Worm (Caenorhabditis elegans): Measurements from ENCODE around the gene Y17D7C.1.
A peak's percentile ranks its signal among the peaks of the same experiment; 100 is the strongest.

Gene Y17D7C.1

DNA sequence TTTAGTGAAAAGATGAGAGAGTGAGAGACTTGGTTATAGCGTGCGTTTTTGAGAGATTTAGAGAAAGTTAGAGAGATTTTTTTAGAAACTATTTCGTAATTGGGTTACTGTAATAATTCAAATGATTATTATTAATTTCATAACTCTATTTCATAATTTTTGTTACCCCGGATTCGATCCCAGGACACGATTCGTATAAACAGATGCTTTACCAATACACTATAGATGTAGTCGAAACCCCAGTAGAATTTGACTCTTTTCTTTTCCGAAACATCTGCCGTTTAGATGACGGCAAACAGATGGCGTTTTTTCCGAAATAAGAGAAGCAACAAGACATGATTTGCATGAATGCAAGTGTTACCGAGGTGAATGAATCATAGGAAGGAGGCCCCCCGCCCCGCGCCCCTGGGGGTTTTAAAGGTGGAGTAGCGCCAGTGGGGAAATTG, 3.7 kb downstream of the Y17D7C.1 start:
- TF ChIP-seq ref-1 (GFP tag; conservative IDR thresholded peaks at IDR 0.05): no peak
- TF ChIP-seq cog-1 (tag; optimal IDR thresholded peaks at IDR 0.05): peak; percentile 84
- peak; percentile 71; the same call in 1 of the 2 replicates for TF ChIP-seq tab-1 (GFP tag; IDR thresholded peaks at IDR 0.05)

DNA sequence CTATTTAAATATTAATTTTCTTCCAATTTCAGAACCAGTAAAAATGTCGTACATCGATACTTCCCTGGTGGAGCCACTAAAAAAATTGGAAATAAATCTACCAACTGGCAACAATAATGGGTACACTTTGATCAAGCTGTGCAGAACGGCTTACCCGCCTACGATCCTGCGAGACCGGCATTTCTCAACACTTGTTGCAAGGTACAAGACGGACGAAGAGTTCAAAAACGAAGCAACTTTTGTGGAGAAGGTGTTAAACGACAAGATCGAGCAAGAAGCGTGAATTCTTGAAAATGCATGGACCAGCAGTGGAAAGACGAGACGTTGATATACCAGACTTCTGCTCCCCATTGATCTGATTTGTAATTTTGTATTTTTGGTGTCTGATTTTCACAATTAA, 5.0 kb downstream of the Y17D7C.1 start:
- no peak for TF ChIP-seq klf-2 (GFP tag; conservative IDR thresholded peaks at IDR 0.05)
- TF ChIP-seq tab-1 (GFP tag; IDR thresholded peaks at IDR 0.05): no peak
- TF ChIP-seq med-1 (GFP tag; optimal IDR thresholded peaks at IDR 0.05; ENCODE audit: insufficient read depth): no peak
- TF ChIP-seq T22C8.4 (GFP tag; IDR thresholded peaks at IDR 0.05): no peak
- TF ChIP-seq ztf-29 (GFP tag; IDR thresholded peaks at IDR 0.05): no peak
- TF ChIP-seq ztf-23 (GFP tag; IDR thresholded peaks at IDR 0.05): no peak
- no peak for TF ChIP-seq cog-1 (tag; optimal IDR thresholded peaks at IDR 0.05)
- no peak for TF ChIP-seq ref-1 (GFP tag; conservative IDR thresholded peaks at IDR 0.05)
- no peak for TF ChIP-seq flt-1 (GFP tag; IDR thresholded peaks at IDR 0.05)

DNA sequence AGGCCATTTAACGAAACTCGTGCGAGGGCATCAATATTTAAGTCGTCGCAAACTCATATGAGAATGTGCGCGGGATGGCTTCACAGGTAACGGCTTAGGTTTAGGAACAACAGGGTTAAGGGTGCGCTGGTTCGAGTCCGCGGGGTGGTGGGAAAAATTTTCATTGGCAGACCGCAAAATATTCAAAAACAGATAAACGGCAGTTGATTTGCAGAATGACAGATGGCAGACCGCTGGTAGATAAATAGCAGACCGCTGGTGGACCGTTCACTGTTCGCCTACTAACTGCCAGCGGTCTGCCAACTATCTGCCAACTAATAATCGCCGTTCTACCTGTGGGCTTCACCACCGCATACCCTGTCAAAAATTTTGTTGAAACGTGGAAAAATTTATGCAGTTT, 5.7 kb downstream of the Y17D7C.1 start:
- TF ChIP-seq flt-1 (GFP tag; IDR thresholded peaks at IDR 0.05): no peak
- TF ChIP-seq cog-1 (tag; optimal IDR thresholded peaks at IDR 0.05): no peak
- no peak for TF ChIP-seq ztf-29 (GFP tag; IDR thresholded peaks at IDR 0.05)
- TF ChIP-seq ref-1 (GFP tag; conservative IDR thresholded peaks at IDR 0.05): peak; percentile 43
- no peak for TF ChIP-seq med-1 (GFP tag; optimal IDR thresholded peaks at IDR 0.05; ENCODE audit: insufficient read depth)
- TF ChIP-seq tab-1 (GFP tag; IDR thresholded peaks at IDR 0.05): peak; percentile 75
- no peak for TF ChIP-seq ztf-23 (GFP tag; IDR thresholded peaks at IDR 0.05)
- no peak for TF ChIP-seq klf-2 (GFP tag; conservative IDR thresholded peaks at IDR 0.05)
- TF ChIP-seq T22C8.4 (GFP tag; IDR thresholded peaks at IDR 0.05): peak; percentile 54

DNA sequence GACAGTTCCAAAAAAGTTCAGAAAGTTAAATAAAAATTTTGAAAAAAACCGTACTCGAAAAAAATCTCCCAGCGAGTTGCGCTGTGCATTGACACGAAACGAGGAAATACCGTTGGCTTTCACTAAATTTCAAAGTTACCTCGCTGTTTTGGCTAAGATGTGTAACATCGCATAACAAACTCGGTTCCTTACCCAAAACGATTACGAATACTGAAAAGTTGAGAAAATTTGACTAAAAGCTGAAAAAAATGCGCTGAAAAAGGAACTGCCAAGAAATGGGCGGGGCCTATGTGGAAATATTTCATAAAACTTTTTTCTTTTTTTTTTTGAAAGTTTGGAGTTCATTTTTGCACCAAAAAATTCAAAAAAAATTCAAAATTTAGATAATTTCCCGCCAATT, 13.0 kb downstream of the Y17D7C.1 start:
- TF ChIP-seq flt-1 (GFP tag; IDR thresholded peaks at IDR 0.05) (no peak), ztf-29 (GFP tag; IDR thresholded peaks at IDR 0.05) (no peak), T22C8.4 (GFP tag; IDR thresholded peaks at IDR 0.05) (no peak), ztf-23 (GFP tag; IDR thresholded peaks at IDR 0.05) (no peak), ref-1 (GFP tag; conservative IDR thresholded peaks at IDR 0.05) (peak; percentile 50; the same call in 1 of the 2 replicates), tab-1 (GFP tag; IDR thresholded peaks at IDR 0.05) (peak; percentile 46; the same call in 1 of the 2 replicates)

DNA sequence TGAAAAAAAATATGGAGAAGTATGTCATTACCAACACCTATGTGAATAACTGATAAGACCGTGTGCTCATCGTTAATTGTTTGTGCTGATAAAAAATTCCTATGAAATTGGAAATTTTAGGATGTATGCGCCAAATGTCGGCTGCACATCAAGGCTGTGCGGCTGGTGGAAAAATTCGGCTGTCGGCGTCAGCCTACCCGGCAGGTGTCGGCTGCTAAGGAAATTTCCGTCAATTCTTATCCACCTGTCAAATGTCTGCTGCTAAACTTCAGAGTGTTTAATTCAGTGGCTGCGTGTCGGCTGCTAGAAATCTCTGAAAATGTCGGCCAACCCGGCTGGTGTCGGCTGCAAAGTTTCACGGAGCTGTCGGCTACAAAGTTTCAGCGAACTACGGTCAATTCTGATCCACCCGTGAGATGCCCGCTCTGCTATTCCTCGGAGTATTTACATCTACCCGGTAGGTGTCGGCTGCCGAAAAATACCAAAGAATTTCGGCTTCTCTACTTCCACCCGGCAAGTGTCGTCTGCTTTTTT, 13.7 kb downstream of the Y17D7C.1 start, which contains the start of gene Y17D7C.2:
Gene Y17D7C.2 (minus strand): TSS at position 32 of the 534 bp plus-strand sequence.
- TF ChIP-seq ztf-23 (GFP tag; IDR thresholded peaks at IDR 0.05) (no peak), klf-2 (GFP tag; conservative IDR thresholded peaks at IDR 0.05) (no peak), cog-1 (tag; optimal IDR thresholded peaks at IDR 0.05) (no peak), flt-1 (GFP tag; IDR thresholded peaks at IDR 0.05) (no peak), ref-1 (GFP tag; conservative IDR thresholded peaks at IDR 0.05) (no peak), T22C8.4 (GFP tag; IDR thresholded peaks at IDR 0.05) (0 out of 2 replicates have a peak, but pooled peaks have one; percentile 30), tab-1 (GFP tag; IDR thresholded peaks at IDR 0.05) (0 out of 2 replicates have a peak, but pooled peaks have one; percentile 60), med-1 (GFP tag; optimal IDR thresholded peaks at IDR 0.05; ENCODE audit: insufficient read depth) (peak; percentile 44), ztf-29 (GFP tag; IDR thresholded peaks at IDR 0.05) (no peak)

DNA sequence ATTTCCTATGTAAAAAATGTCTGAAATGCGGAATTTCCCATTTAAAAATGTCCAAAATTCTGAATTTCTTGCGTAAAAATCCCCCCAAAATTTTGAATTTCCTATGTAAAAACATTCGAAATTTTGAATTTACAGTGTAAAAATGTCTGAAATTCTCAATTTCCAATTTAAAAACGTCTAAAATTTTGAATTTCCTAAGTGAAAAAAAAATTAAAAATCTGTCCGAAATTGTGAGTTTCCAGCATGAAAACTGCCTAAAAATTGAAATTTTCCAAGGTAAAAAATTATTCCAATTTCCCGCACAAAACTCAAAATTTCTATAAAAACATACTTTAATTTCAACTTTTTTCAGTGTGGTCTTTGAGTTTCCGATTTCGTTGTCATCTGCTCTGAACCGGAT, 15.5 kb downstream of the Y17D7C.1 start:
- TF ChIP-seq tab-1 (GFP tag; IDR thresholded peaks at IDR 0.05): no peak
- TF ChIP-seq ztf-23 (GFP tag; IDR thresholded peaks at IDR 0.05): no peak
- no peak for TF ChIP-seq T22C8.4 (GFP tag; IDR thresholded peaks at IDR 0.05)
- TF ChIP-seq med-1 (GFP tag; optimal IDR thresholded peaks at IDR 0.05; ENCODE audit: insufficient read depth): no peak
- TF ChIP-seq klf-2 (GFP tag; conservative IDR thresholded peaks at IDR 0.05): no peak

DNA sequence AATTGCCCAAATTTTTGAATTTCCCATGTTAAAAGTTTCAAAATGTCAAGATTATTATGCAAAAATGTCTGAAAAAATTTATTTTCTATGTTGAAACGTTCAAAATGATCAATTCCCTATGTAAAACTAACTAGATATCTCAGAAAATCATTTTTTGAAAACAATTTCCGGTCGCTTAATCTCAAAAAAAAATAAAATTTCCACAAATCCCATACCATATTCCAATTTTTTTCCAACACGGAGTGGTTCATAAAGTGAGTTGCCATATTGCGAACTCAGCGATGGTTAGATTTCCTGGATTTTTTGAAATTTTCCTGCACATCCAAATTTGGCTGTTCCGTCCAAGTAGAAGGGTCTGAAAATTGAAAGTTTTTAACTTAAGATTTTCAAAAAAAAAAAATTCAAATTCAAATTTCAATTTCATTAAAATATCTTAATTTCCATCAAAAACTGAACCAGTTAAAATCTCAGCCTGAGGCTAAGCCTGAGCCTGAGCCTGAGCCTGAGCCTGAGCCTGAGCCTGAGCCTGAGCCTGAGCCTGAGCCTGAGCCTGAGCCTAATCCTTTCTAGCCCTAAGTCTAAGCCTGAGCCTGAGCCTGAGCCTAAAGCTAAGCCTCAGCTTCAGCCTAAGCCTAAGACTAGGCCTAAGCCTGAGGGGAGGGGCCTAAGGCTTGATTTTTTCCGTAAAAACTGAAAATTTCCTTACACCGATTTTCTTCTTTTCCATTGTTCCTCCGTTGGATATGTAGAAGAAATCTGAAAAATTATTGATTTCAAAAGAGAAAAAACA, 16.3 kb downstream of the Y17D7C.1 start:
- TF ChIP-seq T22C8.4 (GFP tag; IDR thresholded peaks at IDR 0.05) (0 out of 2 replicates have a peak, but pooled peaks have one; percentile 12), klf-2 (GFP tag; conservative IDR thresholded peaks at IDR 0.05) (no peak), flt-1 (GFP tag; IDR thresholded peaks at IDR 0.05) (no peak), ztf-23 (GFP tag; IDR thresholded peaks at IDR 0.05) (no peak), tab-1 (GFP tag; IDR thresholded peaks at IDR 0.05) (0 out of 2 replicates have a peak, but pooled peaks have one; percentile 53), cog-1 (tag; optimal IDR thresholded peaks at IDR 0.05) (no peak), med-1 (GFP tag; optimal IDR thresholded peaks at IDR 0.05; ENCODE audit: insufficient read depth) (no peak), ref-1 (GFP tag; conservative IDR thresholded peaks at IDR 0.05) (no peak), ztf-29 (GFP tag; IDR thresholded peaks at IDR 0.05) (no peak)

DNA sequence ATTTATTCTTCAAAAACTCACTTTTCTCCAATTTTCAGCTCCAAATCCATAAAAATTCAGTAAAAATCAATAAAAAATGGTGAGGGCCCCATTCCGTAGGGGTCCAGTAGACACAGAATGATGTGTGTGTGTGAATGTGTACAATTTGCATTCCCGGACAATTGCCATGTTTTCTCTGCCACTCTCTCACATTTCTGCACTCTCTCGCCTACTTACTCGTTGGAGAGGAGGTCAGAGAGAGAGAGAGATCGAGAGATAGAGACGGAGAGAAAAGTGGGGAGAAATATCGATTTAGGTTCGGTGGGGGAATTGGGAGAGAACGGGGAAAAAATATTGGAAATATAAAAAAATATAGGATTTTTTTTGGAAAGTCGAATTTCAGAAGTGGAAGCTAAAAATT, 17.2 kb downstream of the Y17D7C.1 start:
- no peak; the same call in 1 of the 2 replicates for TF ChIP-seq ref-1 (GFP tag; conservative IDR thresholded peaks at IDR 0.05)
- TF ChIP-seq ztf-29 (GFP tag; IDR thresholded peaks at IDR 0.05): no peak
- peak; percentile 99 for TF ChIP-seq T22C8.4 (GFP tag; IDR thresholded peaks at IDR 0.05)
- TF ChIP-seq cog-1 (tag; optimal IDR thresholded peaks at IDR 0.05): peak; percentile 97

DNA sequence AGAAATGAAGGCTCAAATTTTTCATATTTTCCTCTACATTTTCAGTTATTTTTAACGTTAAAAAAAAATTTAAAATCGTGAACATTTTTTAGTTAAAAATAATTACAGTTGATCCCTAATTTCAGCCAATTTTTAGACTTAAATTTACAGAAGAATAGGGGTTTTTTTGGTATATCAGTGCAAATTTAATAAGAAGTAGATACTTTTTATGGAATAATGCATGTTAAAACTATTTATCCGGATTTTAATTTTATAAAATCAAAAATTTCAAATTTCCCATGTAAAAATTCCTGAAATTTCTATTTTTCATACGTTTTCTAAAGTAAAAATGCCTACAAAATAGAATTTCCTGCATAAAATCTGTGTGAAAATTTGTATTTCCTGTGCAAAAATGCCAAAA, 17.7 kb downstream of the Y17D7C.1 start:
- TF ChIP-seq klf-2 (GFP tag; conservative IDR thresholded peaks at IDR 0.05): no peak
- no peak for TF ChIP-seq ref-1 (GFP tag; conservative IDR thresholded peaks at IDR 0.05)
- TF ChIP-seq ztf-29 (GFP tag; IDR thresholded peaks at IDR 0.05): no peak
- no peak for TF ChIP-seq flt-1 (GFP tag; IDR thresholded peaks at IDR 0.05)
- no peak for TF ChIP-seq T22C8.4 (GFP tag; IDR thresholded peaks at IDR 0.05)
- TF ChIP-seq tab-1 (GFP tag; IDR thresholded peaks at IDR 0.05): no peak
- TF ChIP-seq med-1 (GFP tag; optimal IDR thresholded peaks at IDR 0.05; ENCODE audit: insufficient read depth): no peak
- TF ChIP-seq ztf-23 (GFP tag; IDR thresholded peaks at IDR 0.05): no peak
- TF ChIP-seq cog-1 (tag; optimal IDR thresholded peaks at IDR 0.05): no peak
